Fruit fly (Drosophila melanogaster) whole organism, prepupa: ENCODE measurements around the gene CG45095.

ENCODE experiments used
- Blimp-1 ChIP-seq: fragments of 200-800 bp; sonication (Bioruptor generic); optimal IDR thresholded peaks from 3 replicates; lab custom pipeline; 2017; ENCODE audit warnings: missing biosample characterization, missing genetic modification characterization, mild to moderate bottlenecking, moderate library complexity, missing genetic modification reagents
- CG10669 ChIP-seq: fragments of 200-800 bp; sonication (Bioruptor generic); optimal IDR thresholded peaks from 3 replicates; lab custom pipeline; 2018; ENCODE audit warnings: missing biosample characterization, mild to moderate bottlenecking, missing genetic modification characterization, moderate library complexity
- CG15336 ChIP-seq: fragments of 200-800 bp; sonication (Bioruptor generic); IDR thresholded peaks from 2 replicates; pipeline ENCODE4 v1.3.6; 2022; ENCODE audit warnings: missing biosample characterization, missing genetic modification characterization
- CG3032 ChIP-seq: fragments of 200-800 bp; optimal IDR thresholded peaks from 2 replicates; lab custom pipeline; 2019; ENCODE audit warnings: missing biosample characterization, mild to moderate bottlenecking, missing genetic modification characterization, moderate library complexity
- CG32006 ChIP-seq: fragments of 200-800 bp; sonication (Bioruptor generic); optimal IDR thresholded peaks from 3 replicates; lab custom pipeline; 2017; ENCODE audit warnings: missing biosample characterization, mild to moderate bottlenecking, missing genetic modification characterization
- CG34406 ChIP-seq: fragments of 200-800 bp; sonication (Bioruptor generic); optimal IDR thresholded peaks from 3 replicates; lab custom pipeline; 2016; ENCODE audit warnings: missing biosample characterization, missing genetic modification characterization
- CG3919 ChIP-seq: fragments of 200-800 bp; sonication (Bioruptor generic); optimal IDR thresholded peaks from 3 replicates; lab custom pipeline; 2016; ENCODE audit warnings: missing biosample characterization, missing genetic modification characterization
- CG4318 ChIP-seq: fragments of 200-800 bp; sonication (Bioruptor generic); optimal IDR thresholded peaks from 3 replicates; lab custom pipeline; 2017; ENCODE audit warnings: missing biosample characterization, mild to moderate bottlenecking, missing genetic modification characterization
- CG6163 ChIP-seq: fragments of 200-800 bp; sonication (Bioruptor generic); IDR thresholded peaks from 3 replicates; pipeline ENCODE4 v1.3.6; 2022; ENCODE audit warnings: missing biosample characterization, missing genetic modification characterization
- CG6276 ChIP-seq: fragments of 200-800 bp; sonication (Bioruptor generic); optimal IDR thresholded peaks from 2 replicates; lab custom pipeline; 2017; ENCODE audit warnings: missing biosample characterization, mild to moderate bottlenecking, missing genetic modification characterization
- CG6792 ChIP-seq: fragments of 200-800 bp; sonication (Bioruptor generic); optimal IDR thresholded peaks from 3 replicates; lab custom pipeline; 2016; ENCODE audit warnings: missing biosample characterization, missing genetic modification characterization
- CG6808 ChIP-seq: fragments of 200-800 bp; sonication (Bioruptor generic); optimal IDR thresholded peaks from 3 replicates; lab custom pipeline; 2017; ENCODE audit warnings: missing biosample characterization, missing genetic modification characterization, mild to moderate bottlenecking, moderate library complexity, missing genetic modification reagents
- CG6854 ChIP-seq: fragments of 200-800 bp; sonication (Bioruptor generic); optimal IDR thresholded peaks from 2 replicates; lab custom pipeline; 2017; ENCODE audit warnings: missing biosample characterization, mild to moderate bottlenecking, missing genetic modification characterization
- CG7368 ChIP-seq: fragments of 200-800 bp; sonication (Bioruptor generic); optimal IDR thresholded peaks from 3 replicates; lab custom pipeline; 2016; ENCODE audit warnings: missing biosample characterization, missing genetic modification characterization
- CG8632 ChIP-seq: fragments of 200-800 bp; sonication (Bioruptor generic); optimal IDR thresholded peaks from 3 replicates; lab custom pipeline; 2016; ENCODE audit warnings: missing biosample characterization, missing genetic modification characterization
- Eip75B ChIP-seq: fragments of 200-800 bp; sonication (Bioruptor generic); optimal IDR thresholded peaks from 3 replicates; lab custom pipeline; 2016; ENCODE audit warnings: missing biosample characterization, missing genetic modification characterization
- Eip78C ChIP-seq: fragments of 200-800 bp; sonication (Bioruptor generic); peaks from one replicate; lab custom pipeline; 2016; ENCODE audit warnings: missing biosample characterization, missing genetic modification characterization
- Eip93F ChIP-seq: fragments of 200-800 bp; sonication (Bioruptor generic); optimal IDR thresholded peaks from 2 replicates; lab custom pipeline; 2016; ENCODE audit warnings: missing biosample characterization, mild to moderate bottlenecking, missing genetic modification characterization
- Ets21C ChIP-seq: fragments of 200-800 bp; sonication (Bioruptor generic); optimal IDR thresholded peaks from 3 replicates; lab custom pipeline; 2016; ENCODE audit warnings: missing biosample characterization, missing genetic modification characterization
- Gug ChIP-seq: fragments of 200-800 bp; sonication (Bioruptor generic); IDR thresholded peaks from 2 replicates; pipeline ENCODE4 v1.3.6; 2022; ENCODE audit warnings: missing biosample characterization, missing genetic modification characterization
- Hr39 ChIP-seq: fragments of 200-800 bp; sonication (Bioruptor generic); optimal IDR thresholded peaks from 2 replicates; lab custom pipeline; 2016; ENCODE audit warnings: missing biosample characterization, missing genetic modification characterization
- Hr4 ChIP-seq: fragments of 200-800 bp; sonication (Bioruptor generic); optimal IDR thresholded peaks from 3 replicates; lab custom pipeline; 2016; ENCODE audit warnings: missing biosample characterization, missing genetic modification characterization
- Lpt ChIP-seq: fragments of 200-800 bp; sonication (Bioruptor generic); optimal IDR thresholded peaks from 3 replicates; lab custom pipeline; 2016; ENCODE audit warnings: missing biosample characterization, missing genetic modification characterization
- OdsH ChIP-seq: fragments of 200-800 bp; sonication (Bioruptor generic); optimal IDR thresholded peaks from 3 replicates; lab custom pipeline; 2016; ENCODE audit warnings: missing biosample characterization, missing genetic modification characterization
- Smox ChIP-seq: fragments of 200-800 bp; sonication (Bioruptor generic); optimal IDR thresholded peaks from 3 replicates; lab custom pipeline; 2016; ENCODE audit warnings: missing biosample characterization, missing genetic modification characterization
- Sox102F ChIP-seq: fragments of 200-800 bp; sonication (Bioruptor generic); optimal IDR thresholded peaks from 2 replicates; lab custom pipeline; 2016; ENCODE audit warnings: missing biosample characterization, mild to moderate bottlenecking, missing genetic modification characterization
- Sox14 ChIP-seq: fragments of 200-800 bp; sonication (Bioruptor generic); optimal IDR thresholded peaks from 3 replicates; lab custom pipeline; 2016; ENCODE audit warnings: missing biosample characterization, missing genetic modification characterization
- Sox15 ChIP-seq: fragments of 200-800 bp; sonication (Bioruptor generic); optimal IDR thresholded peaks from 3 replicates; lab custom pipeline; 2016; ENCODE audit warnings: missing biosample characterization, missing genetic modification characterization
- achi ChIP-seq: fragments of 200-800 bp; sonication (Bioruptor generic); optimal IDR thresholded peaks from 3 replicates; lab custom pipeline; 2016; ENCODE audit warnings: missing biosample characterization, missing genetic modification characterization
- acj6 ChIP-seq: fragments of 200-800 bp; sonication (Bioruptor generic); optimal IDR thresholded peaks from 3 replicates; lab custom pipeline; 2016; ENCODE audit warnings: missing biosample characterization, missing genetic modification characterization
- dac ChIP-seq: fragments of 200-800 bp; sonication (Bioruptor generic); optimal IDR thresholded peaks from 2 replicates; lab custom pipeline; 2017; ENCODE audit warnings: missing biosample characterization, mild to moderate bottlenecking, missing genetic modification characterization
- dsx ChIP-seq: fragments of 200-800 bp; optimal IDR thresholded peaks from 3 replicates; lab custom pipeline; 2019; ENCODE audit warnings: missing biosample characterization, mild to moderate bottlenecking, missing genetic modification characterization, moderate library complexity; ENCODE audit not compliant: poor library complexity, severe bottlenecking
- eg ChIP-seq: fragments of 200-800 bp; sonication (Bioruptor generic); IDR thresholded peaks from 3 replicates; pipeline ENCODE4 v1.3.6; 2022; ENCODE audit warnings: missing biosample characterization, missing genetic modification characterization
- esn ChIP-seq: fragments of 200-800 bp; sonication (Bioruptor generic); optimal IDR thresholded peaks from 2 replicates; lab custom pipeline; 2016; ENCODE audit warnings: missing biosample characterization, mild to moderate bottlenecking, missing genetic modification characterization, moderate library complexity
- fd59A ChIP-seq: fragments of 200-800 bp; sonication (Bioruptor generic); optimal IDR thresholded peaks from 2 replicates; lab custom pipeline; 2017; ENCODE audit warnings: missing biosample characterization, mild to moderate bottlenecking, missing genetic modification characterization, missing genetic modification reagents
- lz ChIP-seq: fragments of 200-800 bp; sonication (Bioruptor generic); optimal IDR thresholded peaks from 3 replicates; lab custom pipeline; 2016; ENCODE audit warnings: missing biosample characterization, missing genetic modification characterization
- net ChIP-seq: fragments of 200-800 bp; sonication (Bioruptor generic); optimal IDR thresholded peaks from 3 replicates; lab custom pipeline; 2016; ENCODE audit warnings: missing biosample characterization, missing genetic modification characterization
- pdm3 ChIP-seq: fragments of 200-800 bp; sonication (Bioruptor generic); optimal IDR thresholded peaks from 3 replicates; lab custom pipeline; 2016; ENCODE audit warnings: missing biosample characterization, missing genetic modification characterization
- salr ChIP-seq, 2 experiments: fragments of 200-800 bp; sonication (Bioruptor generic); optimal IDR thresholded peaks; 3 replicates each; lab custom pipeline; 2016 to 2018; ENCODE audit warnings: missing biosample characterization in 2 of 2, missing genetic modification characterization in 2 of 2, mild to moderate bottlenecking in 1 of 2
- ss ChIP-seq, 2 experiments: fragments of 200-800 bp; sonication (Bioruptor generic); optimal IDR thresholded peaks; 2 replicates in 1 of 2; 3 replicates in 1 of 2; lab custom pipeline; 2017 to 2018; ENCODE audit warnings: mild to moderate bottlenecking in 2 of 2, missing biosample characterization in 2 of 2, missing genetic modification characterization in 2 of 2, moderate library complexity in 1 of 2

CG45095 gene

dm6 chr3R:25074558-25074964 is 27.8 kb upstream of the CG45095 start, which contains the start of the genes shams and CG11920 (continued):
- TF ChIP-seq Sox14 (GFP tag; lab: Kevin White, UChicago), result peak; percentile 27
- TF ChIP-seq achi (GFP tag; lab: Kevin White, UChicago), result peak; percentile 1
- TF ChIP-seq lz (GFP tag; lab: Kevin White, UChicago), result no peak
- TF ChIP-seq Lpt, result no peak
- TF ChIP-seq Eip78C, result peak; percentile 82
- no peak for TF ChIP-seq salr (GFP tag; optimal IDR thresholded peaks at IDR 0.05; lab: Kevin White, UChicago)
- no peak for TF ChIP-seq ss (GFP tag; optimal IDR thresholded peaks at IDR 0.05; lab: Kevin White, UChicago)
- no peak for TF ChIP-seq CG34406 (GFP tag; lab: Kevin White, UChicago)
- TF ChIP-seq CG10669, result no peak
- no peak for TF ChIP-seq Hr4 (GFP tag; lab: Kevin White, UChicago)
- no peak for TF ChIP-seq net (GFP tag; lab: Kevin White, UChicago)
- TF ChIP-seq Sox15 (GFP tag; lab: Kevin White, UChicago), result no peak
- no peak for TF ChIP-seq CG4318 (GFP tag; lab: Kevin White, UChicago)
- no peak for TF ChIP-seq dsx
- TF ChIP-seq pdm3 (GFP tag; lab: Kevin White, UChicago), result no peak
- no peak for TF ChIP-seq CG6276
- TF ChIP-seq dac, result no peak
- TF ChIP-seq CG6854 (GFP tag; lab: Kevin White, UChicago), result no peak
- TF ChIP-seq CG6163 (GFP tag; lab: Robert Waterston, UW), result no peak
- no peak for TF ChIP-seq Sox102F (GFP tag; lab: Kevin White, UChicago)
- peak; percentile 13 for TF ChIP-seq CG3032
- peak; percentile 3 for TF ChIP-seq acj6
- TF ChIP-seq Blimp-1 (GFP tag; lab: Kevin White, UChicago), result no peak
- no peak for TF ChIP-seq Hr39 (GFP tag; lab: Kevin White, UChicago)
- no peak for TF ChIP-seq CG6792 (GFP tag; lab: Kevin White, UChicago)
- TF ChIP-seq fd59A (GFP tag; lab: Kevin White, UChicago), result no peak
- no peak for TF ChIP-seq Ets21C (GFP tag; lab: Kevin White, UChicago)
- peak; percentile 34 for TF ChIP-seq Eip75B (GFP tag; lab: Kevin White, UChicago)
- TF ChIP-seq CG7368 (GFP tag; lab: Kevin White, UChicago), result no peak
- TF ChIP-seq CG8632 (GFP tag; lab: Kevin White, UChicago), result no peak
- no peak for TF ChIP-seq CG3919 (GFP tag; lab: Kevin White, UChicago)
- TF ChIP-seq Eip93F, result peak; percentile 53
- TF ChIP-seq CG6808 (GFP tag; lab: Kevin White, UChicago), result no peak
- no peak for TF ChIP-seq Smox (GFP tag; lab: Kevin White, UChicago)
- no peak for TF ChIP-seq eg (GFP tag; lab: Robert Waterston, UW)
- peak; percentile 47 for TF ChIP-seq esn (GFP tag; lab: Kevin White, UChicago)

- TF ChIP-seq OdsH (GFP tag; lab: Kevin White, UChicago) (no peak), CG15336 (no peak), CG4318 (GFP tag; lab: Kevin White, UChicago) (no peak), CG6808 (GFP tag; lab: Kevin White, UChicago) (no peak)
These were observed 25.0 kb upstream of the CG45095 start for dm6 chr3R:25077280-25077820.

- TF ChIP-seq acj6 (no peak), Gug (GFP tag; lab: Robert Waterston, UW) (no peak), Hr39 (GFP tag; lab: Kevin White, UChicago) (no peak), CG32006 (GFP tag; lab: Kevin White, UChicago) (no peak), Eip93F (no peak), fd59A (GFP tag; lab: Kevin White, UChicago) (no peak), CG8632 (GFP tag; lab: Kevin White, UChicago) (no peak), CG6163 (GFP tag; lab: Robert Waterston, UW) (no peak)
These were observed 23.7 kb upstream of the CG45095 start for dm6 chr3R:25078665-25079064.
